Worm (Caenorhabditis elegans): ENCODE measurements around the gene Y59H11AR.4.
A peak's percentile ranks its signal among the peaks of the same experiment; 100 is the strongest.

DNA sequence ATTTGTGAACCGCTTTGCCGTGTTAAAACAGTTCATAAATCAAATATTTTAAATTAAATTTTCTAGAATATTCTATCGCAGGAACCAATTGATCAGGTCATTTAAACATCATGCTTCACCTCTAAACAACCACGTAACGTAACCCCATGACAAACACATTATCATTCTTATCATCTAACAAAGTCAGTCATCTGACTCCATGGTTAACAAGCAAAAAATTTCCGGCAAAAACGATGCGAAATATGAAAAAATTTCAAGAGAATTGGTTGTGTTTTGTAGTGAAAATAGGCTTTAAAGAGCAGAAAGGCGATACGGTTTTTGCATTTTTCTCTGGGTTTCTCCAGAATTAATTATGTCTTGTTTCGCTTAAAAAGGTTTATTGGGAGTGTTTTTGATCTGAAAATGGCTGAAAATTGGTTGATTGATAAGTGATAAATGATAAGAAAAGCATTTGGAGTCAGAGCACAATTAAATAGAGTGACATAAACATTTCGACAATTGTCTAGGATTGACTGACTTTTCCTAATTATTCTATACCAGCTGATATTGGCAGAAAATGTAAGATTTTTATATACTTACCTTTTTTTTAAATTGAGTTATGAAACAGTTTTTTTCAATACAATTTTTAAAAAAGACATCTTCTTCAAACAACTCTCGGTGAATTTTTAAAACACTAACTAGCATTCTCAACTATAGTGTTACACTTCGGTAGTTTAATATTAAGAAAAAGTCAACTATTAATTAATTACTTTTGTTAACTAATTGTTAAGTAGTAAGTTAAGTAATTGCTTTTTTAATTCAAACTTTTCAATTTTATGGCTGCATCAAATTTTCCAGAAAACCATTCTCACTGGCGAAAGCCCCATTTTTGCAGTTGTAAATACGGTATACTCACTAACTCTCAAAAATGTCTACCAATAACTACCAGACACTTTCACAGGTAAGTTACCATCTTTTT lies 15.2 kb downstream of the Y59H11AR.4 start, which contains the start of gene catp-7:
- TF ChIP-seq ama-1 (optimal IDR thresholded peaks at IDR 0.05) (no peak), nhr-237 (tag; optimal IDR thresholded peaks at IDR 0.05) (no peak), unc-55 (GFP tag; optimal IDR thresholded peaks at IDR 0.05) (no peak), unc-62 (GFP tag; optimal IDR thresholded peaks at IDR 0.05) (no peak), fos-1 (tag; optimal IDR thresholded peaks at IDR 0.05) (peak; percentile 56), nhr-77 (tag; optimal IDR thresholded peaks at IDR 0.05) (no peak), aly-2 (tag; optimal IDR thresholded peaks at IDR 0.05) (no peak), mab-5 (tag; optimal IDR thresholded peaks at IDR 0.05) (no peak), lin-13 (GFP tag; optimal IDR thresholded peaks at IDR 0.05) (no peak), peb-1 (tag; optimal IDR thresholded peaks at IDR 0.05) (no peak), mdl-1 (tag; optimal IDR thresholded peaks at IDR 0.05) (no peak), ZK546.5 (tag; optimal IDR thresholded peaks at IDR 0.05) (no peak), Y55F3AM.14 (GFP tag; optimal IDR thresholded peaks at IDR 0.05) (no peak), lin-39 (tag; optimal IDR thresholded peaks at IDR 0.05) (no peak)
